Fruit fly (Drosophila melanogaster): ENCODE results near the gene CG14441.

- TF ChIP-seq Bteb2 (GFP tag; optimal IDR thresholded peaks at IDR 0.05) (no peak), CG18619 (GFP tag; optimal IDR thresholded peaks at IDR 0.05) (no peak), CG17361 (GFP tag; IDR thresholded peaks at IDR 0.05) (no peak), Taf1 (GFP tag; IDR thresholded peaks at IDR 0.05) (no peak), CG10321 (GFP tag; IDR thresholded peaks at IDR 0.05) (no peak), CG11247 (GFP tag; IDR thresholded peaks at IDR 0.05) (no peak), CG18599 (GFP tag; optimal IDR thresholded peaks at IDR 0.05) (no peak), gem (tag; optimal IDR thresholded peaks at IDR 0.05) (no peak), CG17385 (GFP tag; optimal IDR thresholded peaks at IDR 0.05) (no peak), dpn (GFP tag; optimal IDR thresholded peaks at IDR 0.05) (no peak), fru (optimal IDR thresholded peaks at IDR 0.05) (no peak), CG12391 (tag; optimal IDR thresholded peaks at IDR 0.05) (no peak), Chrac-16 (GFP tag; optimal IDR thresholded peaks at IDR 0.05) (no peak)
Measured at dm6 chrX:6723622-6724021, 24.3 kb downstream of the CG14441 start.

Data from whole organism, embryonic.